Fruit fly (Drosophila melanogaster) whole organism, adult: ENCODE results near the gene CG17329.

Experiments
- CG11617 ChIP-seq: fragments of 200-800 bp; sonication (Bioruptor generic); optimal IDR thresholded peaks from 2 replicates; lab custom pipeline; 2017; ENCODE audit warnings: mild to moderate bottlenecking, missing biosample characterization, missing genetic modification reagents, missing genetic modification characterization
- CG1620 ChIP-seq: fragments of 200-800 bp; sonication (Bioruptor generic); optimal IDR thresholded peaks from 2 replicates; lab custom pipeline; 2016; ENCODE audit warnings: missing biosample characterization, missing genetic modification characterization
- CG5204 ChIP-seq: fragments of 200-800 bp; sonication (Bioruptor generic); optimal IDR thresholded peaks from 2 replicates; lab custom pipeline; 2016; ENCODE audit warnings: missing biosample characterization, missing genetic modification characterization
- Clk ChIP-seq: fragments of 200-800 bp; sonication (Bioruptor generic); optimal IDR thresholded peaks from 2 replicates; lab custom pipeline; 2017; ENCODE audit warnings: missing biosample characterization, missing genetic modification characterization
- cic ChIP-seq: fragments of 200-800 bp; sonication (Bioruptor generic); optimal IDR thresholded peaks from 2 replicates; lab custom pipeline; 2017; ENCODE audit warnings: missing biosample characterization, mild to moderate bottlenecking, missing genetic modification characterization, moderate library complexity
- cnc ChIP-seq, 2 experiments: fragments of >200 bp; optimal IDR thresholded peaks; 2 replicates each; lab custom pipeline; 2017
- tj ChIP-seq: fragments of 200-800 bp; sonication (Bioruptor generic); optimal IDR thresholded peaks from 3 replicates; lab custom pipeline; 2017; ENCODE audit warnings: missing biosample characterization, mild to moderate bottlenecking, missing genetic modification characterization, moderate library complexity
- toe ChIP-seq: fragments of 200-800 bp; sonication (Bioruptor generic); optimal IDR thresholded peaks from 2 replicates; lab custom pipeline; 2016; ENCODE audit warnings: missing biosample characterization, missing genetic modification characterization

- peak; percentile 20 for TF ChIP-seq CG1620 (GFP tag; lab: Kevin White, UChicago)
- TF ChIP-seq toe, result no peak
- TF ChIP-seq tj (GFP tag; lab: Kevin White, UChicago), result peak; percentile 65
- peak; percentile 95 for TF ChIP-seq CG11617 (GFP tag; lab: Kevin White, UChicago)
- TF ChIP-seq Clk (GFP tag; lab: Kevin White, UChicago), result peak; percentile 65
- peak; percentile 51 for TF ChIP-seq cic
- TF ChIP-seq CG5204 (GFP tag; lab: Kevin White, UChicago), result no peak
- TF ChIP-seq cnc (optimal IDR thresholded peaks at IDR 0.05; lab: Kevin White, UChicago), result no peak
Observed at dm6 chr2L:16257227-16258071, 33.6 kb upstream of the CG17329 start, which contains the start of the genes PRL-1 and EndoGI.
